Worm (Caenorhabditis elegans): Measurements from ENCODE around the gene K01B6.3.

- TF ChIP-seq Y22D7AL.16 (tag; optimal IDR thresholded peaks at IDR 0.05) = no peak
- no peak for TF ChIP-seq F13H6.1 (tag; optimal IDR thresholded peaks at IDR 0.05)
- no peak for TF ChIP-seq ahr-1 (tag; optimal IDR thresholded peaks at IDR 0.05)
- no peak for TF ChIP-seq unc-3 (GFP tag; conservative IDR thresholded peaks at IDR 0.05)
- no peak for TF ChIP-seq unc-3 (tag; optimal IDR thresholded peaks at IDR 0.05)
- no peak for TF ChIP-seq nhr-11 (tag; optimal IDR thresholded peaks at IDR 0.05)
- no peak for TF ChIP-seq ztf-16 (tag; optimal IDR thresholded peaks at IDR 0.05)
- no peak for TF ChIP-seq ama-1 (optimal IDR thresholded peaks at IDR 0.05)
- TF ChIP-seq pha-4 (tag; optimal IDR thresholded peaks at IDR 0.05) = no peak
- no peak for TF ChIP-seq npax-4 (tag; optimal IDR thresholded peaks at IDR 0.05)
- no peak for TF ChIP-seq fkh-6 (tag; optimal IDR thresholded peaks at IDR 0.05)
- TF ChIP-seq ceh-9 (tag; optimal IDR thresholded peaks at IDR 0.05) = no peak
These were observed 22.2 kb upstream of the K01B6.3 start for ce11 chrIII:9277803-9278202.
